Fruit fly (Drosophila melanogaster) whole organism, embryonic: ENCODE data around the gene CG8814.

Experiments
- CG10267 ChIP-seq: fragments of 200-800 bp; sonication (Bioruptor generic); optimal IDR thresholded peaks from 2 replicates; lab custom pipeline; 2018; ENCODE audit warnings: missing biosample characterization, mild to moderate bottlenecking, missing genetic modification characterization, moderate library complexity
- CG10431 ChIP-seq: fragments of 200-800 bp; sonication (Bioruptor generic); optimal IDR thresholded peaks from 3 replicates; lab custom pipeline; 2018; ENCODE audit warnings: missing biosample characterization, mild to moderate bottlenecking, missing genetic modification characterization
- CG10959 ChIP-seq: fragments of 200-800 bp; sonication (Bioruptor generic); IDR thresholded peaks from 2 replicates; pipeline ENCODE4 v1.3.6; 2022; ENCODE audit warnings: missing biosample characterization, missing genetic modification characterization
- CG11085 ChIP-seq: fragments of 200-800 bp; sonication (Bioruptor generic); IDR thresholded peaks from 2 replicates; pipeline ENCODE4 v1.3.6; 2022; ENCODE audit warnings: missing biosample characterization, missing genetic modification characterization
- CG11398 ChIP-seq: fragments of 200-800 bp; sonication (Bioruptor generic); optimal IDR thresholded peaks from 2 replicates; lab custom pipeline; 2016; ENCODE audit warnings: missing biosample characterization, missing genetic modification characterization
- CG13624 ChIP-seq: fragments of 200-800 bp; sonication (Bioruptor generic); optimal IDR thresholded peaks from 2 replicates; lab custom pipeline; 2016; ENCODE audit warnings: missing biosample characterization, missing genetic modification characterization
- CG14014 ChIP-seq: fragments of 200-800 bp; sonication (Bioruptor generic); IDR thresholded peaks from 2 replicates; pipeline ENCODE4 v1.3.6; 2022; ENCODE audit warnings: missing biosample characterization, missing genetic modification characterization
- CG15269 ChIP-seq: fragments of 200-800 bp; sonication (Bioruptor generic); optimal IDR thresholded peaks from 2 replicates; lab custom pipeline; 2018; ENCODE audit warnings: missing biosample characterization, mild to moderate bottlenecking, missing genetic modification characterization, moderate library complexity
- CG1602 ChIP-seq: fragments of 200-800 bp; sonication (Bioruptor generic); optimal IDR thresholded peaks from 3 replicates; lab custom pipeline; 2016; ENCODE audit warnings: missing biosample characterization, missing genetic modification characterization
- CG30020 ChIP-seq: fragments of 200-800 bp; optimal IDR thresholded peaks from 2 replicates; lab custom pipeline; 2019; ENCODE audit warnings: missing biosample characterization, mild to moderate bottlenecking, missing genetic modification characterization, moderate library complexity
- CG30403 ChIP-seq: fragments of 200-800 bp; sonication (Bioruptor generic); optimal IDR thresholded peaks from 3 replicates; lab custom pipeline; 2016; ENCODE audit warnings: missing biosample characterization, missing genetic modification characterization
- CG31388 ChIP-seq: fragments of 200-800 bp; sonication (Bioruptor generic); optimal IDR thresholded peaks from 2 replicates; lab custom pipeline; 2016; ENCODE audit warnings: missing biosample characterization, missing genetic modification characterization
- CG33557 ChIP-seq: fragments of 200-800 bp; sonication (Bioruptor generic); optimal IDR thresholded peaks from 2 replicates; lab custom pipeline; 2019; ENCODE audit warnings: missing biosample characterization, mild to moderate bottlenecking, missing genetic modification characterization, moderate library complexity
- CG34422 ChIP-seq: fragments of 200-800 bp; sonication (Bioruptor generic); IDR thresholded peaks from 3 replicates; pipeline ENCODE4 v1.3.6; 2022; ENCODE audit warnings: missing biosample characterization, missing genetic modification characterization
- CG3847 ChIP-seq: fragments of 200-800 bp; sonication (Bioruptor generic); IDR thresholded peaks from 2 replicates; pipeline ENCODE4 v1.3.6; 2022; ENCODE audit warnings: missing biosample characterization, missing genetic modification characterization
- CG4730 ChIP-seq: fragments of 200-800 bp; sonication (Bioruptor generic); IDR thresholded peaks from 2 replicates; pipeline ENCODE4 v1.3.6; 2022; ENCODE audit warnings: missing biosample characterization, missing genetic modification characterization
- CG7357 ChIP-seq: fragments of 200-800 bp; sonication (Bioruptor generic); IDR thresholded peaks from 3 replicates; pipeline ENCODE4 v1.3.6; 2022; ENCODE audit warnings: missing biosample characterization, missing genetic modification characterization
- CG9817 ChIP-seq: fragments of 200-800 bp; sonication (Bioruptor generic); optimal IDR thresholded peaks from 2 replicates; lab custom pipeline; 2018; ENCODE audit warnings: missing biosample characterization, mild to moderate bottlenecking, missing genetic modification characterization, moderate library complexity
- Camta ChIP-seq: fragments of 200-800 bp; sonication (Bioruptor generic); optimal IDR thresholded peaks from 2 replicates; lab custom pipeline; 2016; ENCODE audit warnings: missing biosample characterization, missing genetic modification characterization
- Deaf1 ChIP-seq: fragments of 200-800 bp; optimal IDR thresholded peaks from 3 replicates; lab custom pipeline; 2019; ENCODE audit warnings: missing biosample characterization, mild to moderate bottlenecking, missing genetic modification characterization, moderate library complexity
- Dip2 ChIP-seq: fragments of 200-800 bp; sonication (Bioruptor generic); IDR thresholded peaks from 2 replicates; pipeline ENCODE4 v1.3.6; 2022; ENCODE audit warnings: missing biosample characterization, missing genetic modification characterization
- Fer1 ChIP-seq: fragments of 200-800 bp; sonication (Bioruptor generic); optimal IDR thresholded peaks from 2 replicates; lab custom pipeline; 2017; ENCODE audit warnings: missing biosample characterization, mild to moderate bottlenecking, missing genetic modification characterization
- HLHmδ ChIP-seq: fragments of 200-800 bp; sonication (Bioruptor generic); optimal IDR thresholded peaks from 2 replicates; lab custom pipeline; 2018; ENCODE audit warnings: missing biosample characterization, mild to moderate bottlenecking, missing genetic modification characterization, moderate library complexity
- Hmx ChIP-seq: fragments of 200-800 bp; sonication (Bioruptor generic); optimal IDR thresholded peaks from 2 replicates; lab custom pipeline; 2016; ENCODE audit warnings: missing biosample characterization, missing genetic modification characterization
- Lhr ChIP-seq: fragments of 200-800 bp; sonication (Bioruptor generic); optimal IDR thresholded peaks from 3 replicates; lab custom pipeline; 2017; ENCODE audit warnings: mild to moderate bottlenecking, missing biosample characterization, missing genetic modification reagents, missing genetic modification characterization
- MTF-1 ChIP-seq: fragments of 200-800 bp; sonication (Bioruptor generic); optimal IDR thresholded peaks from 2 replicates; lab custom pipeline; 2018; ENCODE audit warnings: missing biosample characterization, mild to moderate bottlenecking, missing genetic modification characterization, borderline replicate concordance
- NK7.1 ChIP-seq: fragments of 200-800 bp; sonication (Bioruptor generic); optimal IDR thresholded peaks from 3 replicates; lab custom pipeline; 2016; ENCODE audit warnings: missing biosample characterization, missing genetic modification characterization
- Neu2 ChIP-seq: fragments of 200-800 bp; sonication (Bioruptor generic); optimal IDR thresholded peaks from 3 replicates; lab custom pipeline; 2016; ENCODE audit warnings: missing biosample characterization, missing genetic modification characterization, borderline replicate concordance
- Oaz ChIP-seq: fragments of 200-800 bp; sonication (Bioruptor generic); IDR thresholded peaks from 2 replicates; pipeline ENCODE4 v1.3.6; 2022; ENCODE audit warnings: missing biosample characterization, missing genetic modification characterization
- Oli ChIP-seq: fragments of 200-800 bp; sonication (Bioruptor generic); optimal IDR thresholded peaks from 2 replicates; lab custom pipeline; 2018; ENCODE audit warnings: missing biosample characterization, mild to moderate bottlenecking, missing genetic modification characterization, moderate library complexity
- Optix ChIP-seq: fragments of 200-800 bp; sonication (Bioruptor generic); IDR thresholded peaks from 3 replicates; pipeline ENCODE4 v1.3.6; 2022; ENCODE audit warnings: missing biosample characterization, missing genetic modification characterization
- Rx ChIP-seq: fragments of 200-800 bp; sonication (Bioruptor generic); IDR thresholded peaks from 2 replicates; pipeline ENCODE4 v1.3.6; 2022; ENCODE audit warnings: missing biosample characterization, missing genetic modification characterization
- Stat92E ChIP-seq, 3 experiments: fragments of >200 bp in 2 of 3; fragments of 200-800 bp in 1 of 3; sonication (Bioruptor generic) in 1 of 3; optimal IDR thresholded peaks; 2 replicates each; lab custom pipeline; 2017 to 2019; ENCODE audit warnings: missing biosample characterization in 3 of 3, missing genetic modification characterization in 3 of 3, mild to moderate bottlenecking in 1 of 3, moderate library complexity in 1 of 3
- crol ChIP-seq: fragments of 200-800 bp; sonication (Bioruptor generic); IDR thresholded peaks from 2 replicates; pipeline ENCODE4 v1.3.6; 2022; ENCODE audit warnings: missing biosample characterization, missing genetic modification characterization
- dmrt11E ChIP-seq: fragments of 200-800 bp; sonication (Bioruptor generic); optimal IDR thresholded peaks from 3 replicates; lab custom pipeline; 2018; ENCODE audit warnings: missing biosample characterization, mild to moderate bottlenecking, missing genetic modification characterization, moderate library complexity
- dmrt99B ChIP-seq: fragments of 200-800 bp; sonication (Bioruptor generic); optimal IDR thresholded peaks from 2 replicates; lab custom pipeline; 2018; ENCODE audit warnings: missing biosample characterization, mild to moderate bottlenecking, missing genetic modification characterization, moderate library complexity
- gcm ChIP-seq: fragments of 200-800 bp; sonication (Bioruptor generic); optimal IDR thresholded peaks from 2 replicates; lab custom pipeline; 2019; ENCODE audit warnings: missing biosample characterization, mild to moderate bottlenecking, missing genetic modification characterization, moderate library complexity
- gfzf ChIP-seq: fragments of 200-800 bp; sonication (Bioruptor generic); optimal IDR thresholded peaks from 2 replicates; lab custom pipeline; 2016; ENCODE audit warnings: missing biosample characterization, mild to moderate bottlenecking, missing genetic modification characterization, moderate library complexity
- ind ChIP-seq: fragments of 200-800 bp; sonication (Bioruptor generic); optimal IDR thresholded peaks from 3 replicates; lab custom pipeline; 2016; ENCODE audit warnings: missing biosample characterization, missing genetic modification characterization
- jing ChIP-seq: fragments of 200-800 bp; sonication (Bioruptor generic); optimal IDR thresholded peaks from 2 replicates; lab custom pipeline; 2018; ENCODE audit warnings: missing biosample characterization, mild to moderate bottlenecking, missing genetic modification characterization
- klu ChIP-seq: fragments of 200-800 bp; sonication (Bioruptor generic); IDR thresholded peaks from 2 replicates; pipeline ENCODE4 v1.3.6; 2022; ENCODE audit warnings: missing biosample characterization, missing genetic modification characterization
- kni ChIP-seq: fragments of 200-800 bp; sonication (Bioruptor generic); optimal IDR thresholded peaks from 3 replicates; lab custom pipeline; 2017; ENCODE audit warnings: mild to moderate bottlenecking, missing biosample characterization, missing genetic modification reagents, missing genetic modification characterization
- mld ChIP-seq: fragments of 200-800 bp; sonication (Bioruptor generic); IDR thresholded peaks from 3 replicates; pipeline ENCODE4 v1.3.6; 2022; ENCODE audit warnings: missing biosample characterization, missing genetic modification characterization; ENCODE audit not compliant: partially characterized antibody
- nmo ChIP-seq: fragments of 200-800 bp; sonication (Bioruptor generic); optimal IDR thresholded peaks from 2 replicates; lab custom pipeline; 2018; ENCODE audit warnings: missing biosample characterization, mild to moderate bottlenecking, missing genetic modification characterization, moderate library complexity
- oc ChIP-seq: fragments of 200-800 bp; sonication (Bioruptor generic); optimal IDR thresholded peaks from 2 replicates; lab custom pipeline; 2018; ENCODE audit warnings: missing biosample characterization, mild to moderate bottlenecking, missing genetic modification characterization, moderate library complexity
- pho ChIP-seq: fragments of 200-800 bp; sonication (Bioruptor generic); optimal IDR thresholded peaks from 2 replicates; lab custom pipeline; 2016; ENCODE audit warnings: missing biosample characterization, missing genetic modification characterization
- rib ChIP-seq: fragments of 200-800 bp; sonication (Bioruptor generic); IDR thresholded peaks from 2 replicates; pipeline ENCODE4 v1.3.6; 2022; ENCODE audit warnings: missing biosample characterization, missing genetic modification characterization
- scrt ChIP-seq: fragments of 200-800 bp; sonication (Bioruptor generic); optimal IDR thresholded peaks from 2 replicates; lab custom pipeline; 2018; ENCODE audit warnings: missing biosample characterization, mild to moderate bottlenecking, missing genetic modification characterization, moderate library complexity
- tap ChIP-seq: fragments of 200-800 bp; optimal IDR thresholded peaks from 3 replicates; lab custom pipeline; 2019; ENCODE audit warnings: missing biosample characterization, mild to moderate bottlenecking, missing genetic modification characterization, moderate library complexity
- tgo ChIP-seq: fragments of 200-800 bp; sonication (Bioruptor generic); IDR thresholded peaks from 3 replicates; pipeline ENCODE4 v1.3.6; 2022; ENCODE audit warnings: missing biosample characterization, missing genetic modification characterization

CG8814 gene

dm6 chr2L:2830341-2830800, 44.3 kb upstream of the CG8814 start (continued):
- TF ChIP-seq dmrt11E (tag; lab: Kevin White, UChicago) (peak; percentile 94), CG15269 (tag; lab: Kevin White, UChicago) (peak; percentile 88), CG10959 (GFP tag; lab: Robert Waterston, UW) (peak; percentile 55; the same call in 1 of the 2 replicates), mld (GFP tag; lab: Robert Waterston, UW) (no peak), Deaf1 (tag; lab: Kevin White, UChicago) (peak; percentile 54), nmo (peak; percentile 96), rib (GFP tag; lab: Robert Waterston, UW) (no peak), CG9817 (tag; lab: Kevin White, UChicago) (peak; percentile 75), crol (GFP tag; lab: Robert Waterston, UW) (0 out of 2 replicates have a peak, but pooled peaks have one; percentile 1), CG30020 (tag; lab: Kevin White, UChicago) (peak; percentile 77), Optix (GFP tag; lab: Robert Waterston, UW) (peak; percentile 54; the same call in 2 of the 3 replicates), tgo (GFP tag; lab: Robert Waterston, UW) (peak; percentile 70), CG11085 (GFP tag; lab: Robert Waterston, UW) (peak; percentile 41; the same call in 1 of the 2 replicates), Oli (tag; lab: Kevin White, UChicago) (peak; percentile 94), Dip2 (GFP tag; lab: Robert Waterston, UW) (no peak), CG30403 (GFP tag; lab: Kevin White, UChicago) (peak; percentile 93), tap (peak; percentile 74), CG10267 (tag; lab: Kevin White, UChicago) (peak; percentile 88), CG4730 (peak; percentile 57; the same call in 1 of the 2 replicates), Hmx (GFP tag; lab: Kevin White, UChicago) (peak; percentile 74), CG1602 (GFP tag; lab: Kevin White, UChicago) (peak; percentile 85), Oaz (GFP tag; lab: Robert Waterston, UW) (no peak), Camta (peak; percentile 70), CG11398 (GFP tag; lab: Kevin White, UChicago) (no peak), ind (peak; percentile 79), jing (peak; percentile 63), CG10431 (GFP tag; lab: Kevin White, UChicago) (peak; percentile 72), Fer1 (GFP tag; lab: Kevin White, UChicago) (peak; percentile 89), CG31388 (peak; percentile 41), CG3847 (GFP tag; lab: Robert Waterston, UW) (peak; percentile 69), Neu2 (GFP tag; lab: Kevin White, UChicago) (no peak), CG13624 (GFP tag; lab: Kevin White, UChicago) (peak; percentile 60), Stat92E (GFP tag; optimal IDR thresholded peaks at IDR 0.05; lab: Kevin White, UChicago) (peak in 1 of 3 experiments; percentile 68), CG33557 (GFP tag; lab: Kevin White, UChicago) (peak; percentile 92), NK7.1 (GFP tag; lab: Kevin White, UChicago) (peak; percentile 5), gcm (GFP tag; lab: Kevin White, UChicago) (peak; percentile 89), kni (GFP tag; lab: Kevin White, UChicago) (peak; percentile 82), CG34422 (GFP tag; lab: Robert Waterston, UW) (peak; percentile 69; the same call in 2 of the 3 replicates), Rx (GFP tag; lab: Robert Waterston, UW) (0 out of 2 replicates have a peak, but pooled peaks have one; percentile 28), gfzf (GFP tag; lab: Kevin White, UChicago) (no peak), dmrt99B (peak; percentile 93), scrt (GFP tag; lab: Kevin White, UChicago) (peak; percentile 78), CG14014 (GFP tag; lab: Robert Waterston, UW) (peak; percentile 61), klu (GFP tag; lab: Robert Waterston, UW) (peak; percentile 75; the same call in 1 of the 2 replicates), MTF-1 (GFP tag; lab: Kevin White, UChicago) (no peak), Lhr (GFP tag; lab: Kevin White, UChicago) (peak; percentile 69), pho (GFP tag; lab: Kevin White, UChicago) (peak; percentile 58), HLHmδ (GFP tag; lab: Kevin White, UChicago) (no peak), CG7357 (GFP tag; lab: Robert Waterston, UW) (peak; percentile 81), oc (tag; lab: Kevin White, UChicago) (peak; percentile 60)
